Fruit fly (Drosophila melanogaster) whole organism, pupa: Measurements from ENCODE around the gene elfless.

Source experiments
- CG12605 ChIP-seq: fragments of 200-800 bp; sonication (Bioruptor generic); IDR thresholded peaks from 2 replicates; pipeline ENCODE4 v1.3.6; 2022; ENCODE audit warnings: missing biosample characterization, missing genetic modification characterization
- CG13204 ChIP-seq: fragments of 200-800 bp; sonication (Bioruptor generic); optimal IDR thresholded peaks from 2 replicates; lab custom pipeline; 2018; ENCODE audit warnings: missing biosample characterization, mild to moderate bottlenecking, missing genetic modification characterization, moderate library complexity

dm6 chr2L:17986099-17986498 is 25.2 kb downstream of the elfless start, which contains the start of gene CG5681:
- TF ChIP-seq CG12605 (no peak), CG13204 (GFP tag; lab: Kevin White, UChicago) (no peak)
